Worm (Caenorhabditis elegans) whole organism, L3 larva: ENCODE data around the gene idpp-14.
"Not testable (repeated sequence)": the region's sequence is repeated elsewhere in the genome, so short reads cannot be mapped to it uniquely, and the experiment has no call there.

ENCODE experiments used
- R02D3.7 ChIP-seq: fragments of 150-350 bp; optimal IDR thresholded peaks from 2 replicates; lab custom pipeline; 2014; ENCODE audit warnings: missing biosample characterization, missing genetic modification characterization
- ceh-82 ChIP-seq: fragments of 150-350 bp; optimal IDR thresholded peaks from 2 replicates; lab custom pipeline; 2014; ENCODE audit warnings: missing biosample characterization, missing genetic modification characterization
- egl-27 ChIP-seq: sonication (generic microtip); optimal IDR thresholded peaks from 4 replicates; lab custom pipeline; 2017; ENCODE audit warnings: missing biosample characterization, missing genetic modification reagents, missing genetic modification characterization
- mdl-1 ChIP-seq: fragments of 150-350 bp; optimal IDR thresholded peaks from 2 replicates; lab custom pipeline; 2014; ENCODE audit warnings: missing biosample characterization, missing genetic modification characterization
- nfya-1 ChIP-seq: sonication (generic microtip); optimal IDR thresholded peaks from 2 replicates; lab custom pipeline; 2017; ENCODE audit warnings: missing genetic modification characterization, mild to moderate bottlenecking, missing compliant biosample characterization, antibody characterized with exemption, moderate library complexity; ENCODE audit not compliant: insufficient read depth
- skn-1 ChIP-seq: fragments of 150-350 bp; optimal IDR thresholded peaks from 2 replicates; lab custom pipeline; 2014; ENCODE audit warnings: missing biosample characterization, missing genetic modification characterization
- unc-62 ChIP-seq: fragments of 150-350 bp; sonication (generic microtip); optimal IDR thresholded peaks from 4 replicates; lab custom pipeline; 2014; ENCODE audit warnings: missing biosample characterization, missing genetic modification reagents, missing genetic modification characterization
- ztf-4 ChIP-seq: fragments of 150-350 bp; optimal IDR thresholded peaks from 2 replicates; lab custom pipeline; 2014; ENCODE audit warnings: missing biosample characterization, missing genetic modification characterization

DNA sequence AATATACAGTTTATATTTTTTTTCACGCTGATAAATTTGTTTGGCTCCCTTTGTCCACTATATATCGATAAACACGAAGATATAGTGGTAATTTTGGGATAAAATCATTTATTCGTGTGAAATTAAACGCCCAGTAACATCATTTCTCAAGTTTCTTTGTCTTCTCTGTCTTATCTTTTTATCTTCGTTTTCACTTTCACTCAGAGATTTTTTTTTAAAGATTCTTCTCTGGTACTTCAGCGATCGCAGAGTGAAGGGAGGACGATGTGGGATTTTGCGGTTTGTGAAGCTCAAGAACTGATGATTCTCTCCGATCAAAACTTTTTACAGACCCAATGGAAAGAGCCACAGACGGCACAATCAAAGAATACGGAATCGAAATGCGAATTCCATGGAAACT is 19.8 kb upstream of the idpp-14 start, which contains the start of gene T27A8.3:
- TF ChIP-seq ztf-4 (tag; lab: Kevin White, UChicago); nfya-1 (tag; lab: Kevin White, UChicago); ceh-82; unc-62 (GFP tag; lab: Kevin White, UChicago); mdl-1; skn-1 (tag; lab: Kevin White, UChicago); R02D3.7; egl-27 (tag; lab: Kevin White, UChicago): not testable (repeated sequence)
